Fruit fly (Drosophila melanogaster) whole organism: Measurements from ENCODE around the gene CG5225.
"Not testable (repeated sequence)": the region's sequence is repeated elsewhere in the genome, so short reads cannot be mapped to it uniquely, and the experiment has no call there.

Source experiments
- CG8478 ChIP-seq: fragments of >200 bp; optimal IDR thresholded peaks from 2 replicates; lab custom pipeline; 2018; ENCODE audit warnings: inconsistent platforms
- Dll ChIP-seq: fragments of >200 bp; optimal IDR thresholded peaks from 2 replicates; lab custom pipeline; 2017
- EcR ChIP-seq, 2 experiments: fragments of >200 bp; optimal IDR thresholded peaks; 2 replicates each; lab custom pipeline; 2017; ENCODE audit warnings: missing biosample characterization in 2 of 2, missing genetic modification characterization in 2 of 2, missing genetic modification reagents in 2 of 2
- pan ChIP-seq: fragments of >200 bp; optimal IDR thresholded peaks from 2 replicates; lab custom pipeline; 2017
- psq ChIP-seq: fragments of >200 bp; optimal IDR thresholded peaks from 2 replicates; lab custom pipeline; 2017
- usp ChIP-seq: fragments of >200 bp; optimal IDR thresholded peaks from 2 replicates; lab custom pipeline; 2017; ENCODE audit warnings: missing biosample characterization, missing genetic modification characterization, mixed read lengths

The CG5225 gene

dm6 chr3R:16992716-16993115 is 35.8 kb upstream of the CG5225 start, which contains the start of gene CG31274:
CG31274 (plus strand) TSS chr3R:16993016.
- TF ChIP-seq psq (lab: Kevin White, UChicago); pan (lab: Kevin White, UChicago); Dll: not testable (repeated sequence)

- TF ChIP-seq usp, result no peak
- TF ChIP-seq Dll, result no peak
- TF ChIP-seq pan (lab: Kevin White, UChicago), result no peak
- no peak for TF ChIP-seq CG8478
- TF ChIP-seq EcR (GFP tag; optimal IDR thresholded peaks at IDR 0.05; lab: Kevin White, UChicago), result no peak
- TF ChIP-seq psq (lab: Kevin White, UChicago), result no peak
These were observed 32.2 kb upstream of the CG5225 start, which contains the start of the genes EMC2A and CG3534 for dm6 chr3R:16996059-16996959. EMC2A (minus strand) TSS chr3R:16996071. CG3534 (plus strand) TSS chr3R:16996446.

dm6 chr3R:17002218-17003110 is 26.0 kb upstream of the CG5225 start, which contains the start of the genes Sf3a1 and Irc:
Sf3a1 (minus strand) TSS chr3R:17002355.
Irc (plus strand) TSS chr3R:17002875.
- TF ChIP-seq pan (lab: Kevin White, UChicago) (no peak), psq (lab: Kevin White, UChicago) (no peak), EcR (GFP tag; optimal IDR thresholded peaks at IDR 0.05; lab: Kevin White, UChicago) (no peak), usp (no peak), CG8478 (no peak), Dll (no peak)

dm6 chr3R:17003468-17003867 is 25.0 kb upstream of the CG5225 start:
- TF ChIP-seq psq (lab: Kevin White, UChicago), result no peak
- TF ChIP-seq CG8478, result no peak
- TF ChIP-seq Dll, result no peak
- TF ChIP-seq pan (lab: Kevin White, UChicago), result no peak
- no peak for TF ChIP-seq EcR (GFP tag; optimal IDR thresholded peaks at IDR 0.05; lab: Kevin White, UChicago)
- no peak for TF ChIP-seq usp

dm6 chr3R:17007336-17007735 is 21.2 kb upstream of the CG5225 start:
- TF ChIP-seq Dll (no peak), psq (lab: Kevin White, UChicago) (no peak), usp (no peak), EcR (GFP tag; optimal IDR thresholded peaks at IDR 0.05; lab: Kevin White, UChicago) (no peak), pan (lab: Kevin White, UChicago) (no peak), CG8478 (no peak)

- TF ChIP-seq psq (lab: Kevin White, UChicago), result no peak
- no peak for TF ChIP-seq CG8478
- no peak for TF ChIP-seq EcR (GFP tag; optimal IDR thresholded peaks at IDR 0.05; lab: Kevin White, UChicago)
- no peak for TF ChIP-seq pan (lab: Kevin White, UChicago)
- no peak for TF ChIP-seq Dll
- no peak for TF ChIP-seq usp
These were observed 20.3 kb upstream of the CG5225 start, which contains the start of gene CG8907 for dm6 chr3R:17008018-17008674. CG8907 (plus strand) TSS chr3R:17008269.

- TF ChIP-seq psq (lab: Kevin White, UChicago) (no peak), pan (lab: Kevin White, UChicago) (no peak), Dll (no peak), CG8478 (no peak), EcR (GFP tag; optimal IDR thresholded peaks at IDR 0.05; lab: Kevin White, UChicago) (no peak), usp (no peak)
These were observed 19.8 kb upstream of the CG5225 start for dm6 chr3R:17008675-17009022.

- TF ChIP-seq pan (lab: Kevin White, UChicago), result no peak
- no peak for TF ChIP-seq CG8478
- no peak for TF ChIP-seq EcR (GFP tag; optimal IDR thresholded peaks at IDR 0.05; lab: Kevin White, UChicago)
- TF ChIP-seq Dll, result no peak
- TF ChIP-seq usp, result no peak
- TF ChIP-seq psq (lab: Kevin White, UChicago), result no peak
These were observed 14.2 kb upstream of the CG5225 start, which contains the start of gene Pxd for dm6 chr3R:17014276-17014675. Pxd (plus strand) TSS chr3R:17014576.

dm6 chr3R:17016193-17016592 is 12.3 kb upstream of the CG5225 start:
- TF ChIP-seq CG8478 (no peak), EcR (GFP tag; optimal IDR thresholded peaks at IDR 0.05; lab: Kevin White, UChicago) (no peak), usp (no peak), Dll (no peak), pan (lab: Kevin White, UChicago) (no peak)

dm6 chr3R:17018902-17019527 is 9.5 kb upstream of the CG5225 start:
- TF ChIP-seq EcR (GFP tag; optimal IDR thresholded peaks at IDR 0.05; lab: Kevin White, UChicago), result no peak
- no peak for TF ChIP-seq Dll
- no peak for TF ChIP-seq pan (lab: Kevin White, UChicago)
- no peak for TF ChIP-seq CG8478
- no peak for TF ChIP-seq psq (lab: Kevin White, UChicago)
- no peak for TF ChIP-seq usp

dm6 chr3R:17020956-17021355 is 7.5 kb upstream of the CG5225 start, which contains the start of gene Adsl:
Adsl (minus strand) TSS chr3R:17021120.
- no peak for TF ChIP-seq psq (lab: Kevin White, UChicago)
- TF ChIP-seq pan (lab: Kevin White, UChicago), result no peak
- no peak for TF ChIP-seq Dll
- TF ChIP-seq usp, result no peak
- TF ChIP-seq CG8478, result no peak
- TF ChIP-seq EcR (GFP tag; optimal IDR thresholded peaks at IDR 0.05; lab: Kevin White, UChicago), result no peak
